Worm (Caenorhabditis elegans) whole organism, midembryonic: ENCODE results near the gene H11E01.3.

Experiments used
- T22C8.4 ChIP-seq: fragments of 200-800 bp; sonication (Bioruptor generic); IDR thresholded peaks from 2 replicates; pipeline ENCODE4 v1.3.6; 2022; ENCODE audit warnings: missing genetic modification characterization, missing compliant biosample characterization
- flt-1 ChIP-seq: fragments of 200-800 bp; sonication (Bioruptor generic); IDR thresholded peaks from 2 replicates; pipeline ENCODE4 v1.3.6; 2022; ENCODE audit warnings: missing genetic modification characterization, missing compliant biosample characterization
- klf-2 ChIP-seq: fragments of 200-800 bp; sonication (Bioruptor generic); conservative IDR thresholded peaks from 2 replicates; pipeline ENCODE4 v1.3.6; 2022; ENCODE audit warnings: missing genetic modification reagents, missing genetic modification characterization, missing compliant biosample characterization
- med-1 ChIP-seq: sonication (generic microtip); optimal IDR thresholded peaks from 2 replicates; lab custom pipeline; 2017; ENCODE audit warnings: missing genetic modification characterization, mild to moderate bottlenecking, missing compliant biosample characterization, antibody characterized with exemption, missing genetic modification reagents; ENCODE audit not compliant: insufficient read depth
- ref-1 ChIP-seq: fragments of 200-800 bp; sonication (Bioruptor generic); conservative IDR thresholded peaks from 2 replicates; pipeline ENCODE4 v1.3.6; 2022; ENCODE audit warnings: missing genetic modification reagents, missing genetic modification characterization, missing compliant biosample characterization
- tab-1 ChIP-seq: fragments of 200-800 bp; sonication (Bioruptor generic); IDR thresholded peaks from 2 replicates; pipeline ENCODE4 v1.3.6; 2022; ENCODE audit warnings: missing genetic modification characterization, missing compliant biosample characterization
- ztf-23 ChIP-seq: fragments of 200-800 bp; sonication (Bioruptor generic); IDR thresholded peaks from 2 replicates; pipeline ENCODE4 v1.3.6; 2022; ENCODE audit warnings: missing genetic modification reagents, missing genetic modification characterization, missing compliant biosample characterization

- TF ChIP-seq ztf-23 (GFP tag; lab: Robert Waterston, UW) (no peak), flt-1 (GFP tag; lab: Robert Waterston, UW) (no peak), T22C8.4 (GFP tag; lab: Robert Waterston, UW) (no peak), klf-2 (GFP tag; lab: Robert Waterston, UW) (no peak), ref-1 (GFP tag; lab: Robert Waterston, UW) (no peak), med-1 (GFP tag; lab: Kevin White, UChicago) (no peak), tab-1 (GFP tag; lab: Robert Waterston, UW) (no peak)
These were observed 26.3 kb downstream of the H11E01.3 start, which contains the start of gene ZK380.2 for ce11 chrX:1630881-1631516.
